Worm (Caenorhabditis elegans) whole organism, L3 larva: ENCODE measurements around the gene T13G4.7.

Experiments
- R02D3.7 ChIP-seq: fragments of 150-350 bp; optimal IDR thresholded peaks from 2 replicates; lab custom pipeline; 2014; ENCODE audit warnings: missing biosample characterization, missing genetic modification characterization
- ama-1 ChIP-seq: fragments of 150-350 bp; optimal IDR thresholded peaks from 2 replicates; lab custom pipeline; 2018
- ceh-28 ChIP-seq: fragments of 150-350 bp; optimal IDR thresholded peaks from 2 replicates; lab custom pipeline; 2014; ENCODE audit warnings: missing biosample characterization, missing genetic modification reagents, missing genetic modification characterization
- ceh-82 ChIP-seq: fragments of 150-350 bp; optimal IDR thresholded peaks from 2 replicates; lab custom pipeline; 2014; ENCODE audit warnings: missing biosample characterization, missing genetic modification characterization
- ceh-9 ChIP-seq: sonication (generic microtip); optimal IDR thresholded peaks from 2 replicates; lab custom pipeline; 2018; ENCODE audit warnings: missing biosample characterization, missing genetic modification characterization
- egl-5 ChIP-seq: fragments of 150-350 bp; optimal IDR thresholded peaks from 2 replicates; lab custom pipeline; 2017; ENCODE audit warnings: missing biosample characterization, missing genetic modification reagents, missing genetic modification characterization, inconsistent platforms
- elt-1 ChIP-seq: fragments of 150-350 bp; optimal IDR thresholded peaks from 2 replicates; lab custom pipeline; 2014; ENCODE audit warnings: missing biosample characterization, missing genetic modification characterization
- elt-2 ChIP-seq: sonication (generic microtip); optimal IDR thresholded peaks from 2 replicates; lab custom pipeline; 2016; ENCODE audit warnings: missing genetic modification reagents, mild to moderate bottlenecking, missing genetic modification characterization, missing compliant biosample characterization
- elt-3 ChIP-seq, 3 experiments: fragments of 150-350 bp in 1 of 3; sonication (generic microtip) in 2 of 3; optimal IDR thresholded peaks; 2 replicates in 2 of 3; 4 replicates in 1 of 3; lab custom pipeline; 2014 to 2017; ENCODE audit warnings: missing biosample characterization in 3 of 3, missing genetic modification characterization in 3 of 3
- fkh-10 ChIP-seq: sonication (generic microtip); optimal IDR thresholded peaks from 2 replicates; lab custom pipeline; 2017; ENCODE audit warnings: missing biosample characterization, missing genetic modification reagents, missing genetic modification characterization
- fos-1 ChIP-seq: fragments of 150-350 bp; optimal IDR thresholded peaks from 2 replicates; lab custom pipeline; 2014; ENCODE audit warnings: missing biosample characterization, missing genetic modification characterization
- lin-39 ChIP-seq: fragments of 150-350 bp; optimal IDR thresholded peaks from 2 replicates; lab custom pipeline; 2018; ENCODE audit warnings: missing biosample characterization, missing genetic modification reagents, missing genetic modification characterization
- mdl-1 ChIP-seq: fragments of 150-350 bp; optimal IDR thresholded peaks from 2 replicates; lab custom pipeline; 2014; ENCODE audit warnings: missing biosample characterization, missing genetic modification characterization
- nhr-11 ChIP-seq: fragments of 150-350 bp; optimal IDR thresholded peaks from 2 replicates; lab custom pipeline; 2014; ENCODE audit warnings: missing biosample characterization, missing genetic modification characterization
- nhr-12 ChIP-seq: fragments of 150-350 bp; optimal IDR thresholded peaks from 2 replicates; lab custom pipeline; 2014; ENCODE audit warnings: missing biosample characterization, missing genetic modification characterization
- nhr-237 ChIP-seq: fragments of 150-350 bp; optimal IDR thresholded peaks from 2 replicates; lab custom pipeline; 2014; ENCODE audit warnings: missing biosample characterization, missing genetic modification characterization
- nhr-25 ChIP-seq: sonication (generic microtip); optimal IDR thresholded peaks from 2 replicates; lab custom pipeline; 2017; ENCODE audit warnings: missing biosample characterization, missing genetic modification characterization
- nhr-28 ChIP-seq: fragments of 150-350 bp; optimal IDR thresholded peaks from 2 replicates; lab custom pipeline; 2014; ENCODE audit warnings: missing biosample characterization, missing genetic modification characterization
- nhr-67 ChIP-seq: fragments of 150-350 bp; optimal IDR thresholded peaks from 2 replicates; lab custom pipeline; 2014; ENCODE audit warnings: missing biosample characterization, missing genetic modification characterization
- nhr-77 ChIP-seq: fragments of 150-350 bp; optimal IDR thresholded peaks from 2 replicates; lab custom pipeline; 2014; ENCODE audit warnings: missing biosample characterization, missing genetic modification characterization
- pha-4 ChIP-seq: fragments of 150-350 bp; optimal IDR thresholded peaks from 2 replicates; lab custom pipeline; 2014; ENCODE audit warnings: missing biosample characterization, missing genetic modification reagents, missing genetic modification characterization
- pqm-1 ChIP-seq: fragments of 150-350 bp; optimal IDR thresholded peaks from 2 replicates; lab custom pipeline; 2017; ENCODE audit warnings: missing biosample characterization, missing genetic modification characterization, inconsistent platforms
- sea-2 ChIP-seq: fragments of 150-350 bp; sonication (generic microtip); optimal IDR thresholded peaks from 4 replicates; lab custom pipeline; 2014; ENCODE audit warnings: missing biosample characterization, missing genetic modification reagents, missing genetic modification characterization
- skn-1 ChIP-seq: fragments of 150-350 bp; optimal IDR thresholded peaks from 2 replicates; lab custom pipeline; 2014; ENCODE audit warnings: missing biosample characterization, missing genetic modification characterization
- unc-39 ChIP-seq: sonication (generic microtip); optimal IDR thresholded peaks from 4 replicates; lab custom pipeline; 2017; ENCODE audit warnings: missing biosample characterization, missing genetic modification characterization
- unc-62 ChIP-seq: fragments of 150-350 bp; sonication (generic microtip); optimal IDR thresholded peaks from 4 replicates; lab custom pipeline; 2014; ENCODE audit warnings: missing biosample characterization, missing genetic modification reagents, missing genetic modification characterization
- zag-1 ChIP-seq: fragments of 150-350 bp; optimal IDR thresholded peaks from 2 replicates; lab custom pipeline; 2014; ENCODE audit warnings: missing biosample characterization, missing genetic modification characterization
- ztf-11 ChIP-seq: fragments of 150-350 bp; optimal IDR thresholded peaks from 2 replicates; lab custom pipeline; 2014; ENCODE audit warnings: missing biosample characterization, missing genetic modification characterization
- ztf-4 ChIP-seq: fragments of 150-350 bp; optimal IDR thresholded peaks from 2 replicates; lab custom pipeline; 2014; ENCODE audit warnings: missing biosample characterization, missing genetic modification characterization

Gene T13G4.7

DNA sequence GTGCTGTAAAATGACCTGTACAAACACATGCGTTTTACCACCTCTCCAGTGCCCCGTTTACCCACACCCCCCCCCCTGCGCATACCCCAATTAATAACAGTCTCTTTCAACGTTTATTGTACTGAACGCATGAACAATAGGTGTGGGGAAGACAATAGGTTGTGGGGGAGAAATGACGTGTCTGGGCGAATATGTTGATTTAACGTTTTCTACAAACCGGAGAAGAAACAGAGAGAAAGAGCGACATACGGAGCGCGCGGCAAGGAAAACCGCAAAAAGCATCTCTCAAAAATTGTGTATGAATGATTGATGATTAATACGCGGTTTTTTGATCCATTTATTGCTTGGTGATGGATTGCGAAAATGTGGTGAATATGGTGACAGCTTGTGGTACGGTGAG lies 17.9 kb upstream of the T13G4.7 start:
- TF ChIP-seq nhr-11 (tag; lab: Kevin White, UChicago) (no peak), ztf-4 (tag; lab: Kevin White, UChicago) (no peak), zag-1 (no peak), nhr-28 (tag; lab: Kevin White, UChicago) (no peak), elt-3 (tag; optimal IDR thresholded peaks at IDR 0.05; lab: Kevin White, UChicago) (no peak), fkh-10 (no peak), pha-4 (tag; lab: Kevin White, UChicago) (peak; percentile 54)

- no peak for TF ChIP-seq fkh-10
- TF ChIP-seq elt-2 (tag; lab: Kevin White, UChicago): no peak
- no peak for TF ChIP-seq ceh-82
- TF ChIP-seq skn-1 (tag; lab: Kevin White, UChicago): no peak
- no peak for TF ChIP-seq nhr-12 (tag; lab: Kevin White, UChicago)
- TF ChIP-seq zag-1: no peak
- TF ChIP-seq nhr-237 (tag; lab: Kevin White, UChicago): no peak
- TF ChIP-seq fos-1 (tag; lab: Kevin White, UChicago): no peak
- no peak for TF ChIP-seq mdl-1 (tag; lab: Kevin White, UChicago)
- no peak for TF ChIP-seq elt-1
- no peak for TF ChIP-seq ceh-9
- TF ChIP-seq nhr-77 (tag; lab: Kevin White, UChicago): no peak
- TF ChIP-seq pqm-1: no peak
- TF ChIP-seq lin-39 (tag; lab: Kevin White, UChicago): no peak
- TF ChIP-seq egl-5 (tag; lab: Kevin White, UChicago): no peak
- TF ChIP-seq ceh-28 (tag; lab: Kevin White, UChicago): no peak
- no peak for TF ChIP-seq nhr-67 (tag; lab: Kevin White, UChicago)
Measured at ce11 chrX:1223089-1223488, 17.2 kb upstream of the T13G4.7 start.

- peak; percentile 67 for TF ChIP-seq pha-4 (tag; lab: Kevin White, UChicago)
- no peak for TF ChIP-seq R02D3.7 (tag; lab: Kevin White, UChicago)
Measured at ce11 chrX:1222391-1222790, 16.5 kb upstream of the T13G4.7 start.

ce11 chrX:1218457-1218856 lies 12.5 kb upstream of the T13G4.7 start:
- TF ChIP-seq pqm-1 (no peak), R02D3.7 (tag; lab: Kevin White, UChicago) (no peak), ceh-28 (tag; lab: Kevin White, UChicago) (no peak), unc-39 (tag; lab: Kevin White, UChicago) (no peak), sea-2 (GFP tag; lab: Kevin White, UChicago) (no peak), elt-2 (tag; lab: Kevin White, UChicago) (no peak), nhr-237 (tag; lab: Kevin White, UChicago) (no peak), nhr-77 (tag; lab: Kevin White, UChicago) (no peak), unc-62 (GFP tag; lab: Kevin White, UChicago) (no peak), nhr-67 (tag; lab: Kevin White, UChicago) (no peak), nhr-25 (tag; lab: Kevin White, UChicago) (no peak), ztf-11 (tag; lab: Kevin White, UChicago) (no peak)

DNA sequence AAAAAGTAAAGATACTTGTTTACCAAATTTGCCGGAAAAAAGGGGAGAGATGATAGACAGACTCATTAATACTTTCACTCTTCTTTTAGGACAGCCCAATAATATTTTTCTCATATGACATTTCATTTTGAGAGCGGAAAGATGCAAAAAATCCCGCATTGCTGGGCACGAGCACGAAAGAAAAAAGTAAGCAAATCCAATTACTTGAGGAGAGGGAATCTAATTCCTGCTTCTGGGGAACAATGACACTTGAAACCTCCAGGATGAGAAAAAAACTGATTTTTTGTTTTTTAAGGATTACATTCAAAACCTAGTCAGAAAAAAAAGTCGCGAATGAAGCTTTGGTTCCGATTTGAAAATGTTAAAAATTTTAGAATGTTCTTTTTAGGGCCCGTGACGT lies 10.9 kb upstream of the T13G4.7 start:
- TF ChIP-seq pqm-1: no peak
- no peak for TF ChIP-seq ceh-28 (tag; lab: Kevin White, UChicago)
- no peak for TF ChIP-seq elt-1
- no peak for TF ChIP-seq ama-1 (lab: Kevin White, UChicago)
- no peak for TF ChIP-seq ztf-11 (tag; lab: Kevin White, UChicago)
- no peak for TF ChIP-seq skn-1 (tag; lab: Kevin White, UChicago)
- TF ChIP-seq fkh-10: peak; percentile 75

DNA sequence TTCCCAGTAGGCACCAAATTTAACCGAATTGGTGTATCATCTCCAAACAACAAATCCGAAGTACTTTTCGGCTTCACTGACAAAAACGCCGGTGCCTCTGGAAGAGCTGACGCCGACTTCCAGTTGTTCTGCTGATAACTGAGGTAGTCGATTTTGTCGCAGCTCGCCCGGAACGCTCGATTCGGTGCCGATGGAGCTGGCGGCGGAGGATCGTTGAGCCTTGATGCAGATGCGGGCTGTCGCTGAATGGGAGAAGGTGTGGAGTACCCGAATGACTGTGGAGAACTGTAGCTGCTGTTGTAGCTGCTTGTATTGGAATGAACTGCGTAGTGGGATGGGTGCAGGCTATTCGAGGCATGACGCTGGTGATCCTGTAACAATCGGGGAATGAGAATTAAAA lies 7.2 kb upstream of the T13G4.7 start:
- TF ChIP-seq mdl-1 (tag; lab: Kevin White, UChicago) (no peak), nhr-11 (tag; lab: Kevin White, UChicago) (no peak)

DNA sequence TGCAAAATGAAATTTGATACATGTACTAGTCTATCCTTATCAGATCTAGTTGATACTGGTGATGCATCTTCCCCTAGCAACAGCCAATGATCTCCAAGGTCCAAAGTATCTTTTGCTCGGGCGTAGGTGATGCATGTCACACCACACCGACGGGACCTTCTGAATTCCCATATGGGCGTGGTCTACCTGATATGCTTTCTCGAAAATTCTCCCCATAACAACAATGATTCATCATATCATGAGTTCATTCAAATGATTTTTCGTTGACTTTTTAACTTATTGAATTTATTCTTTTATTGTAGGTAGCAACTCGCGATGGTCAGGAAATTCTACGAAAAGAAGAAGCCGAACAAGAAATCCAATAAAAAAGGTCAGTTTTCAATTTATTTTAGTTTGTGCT lies 3.2 kb upstream of the T13G4.7 start, which contains the start of gene C46H3.1:
Gene C46H3.1, plus strand, starts transcription at position 301 of the 400 bp plus-strand sequence.
- no peak for TF ChIP-seq R02D3.7 (tag; lab: Kevin White, UChicago)
